Worm (Caenorhabditis elegans): ENCODE results near the gene srh-40.

Gene srh-40

DNA sequence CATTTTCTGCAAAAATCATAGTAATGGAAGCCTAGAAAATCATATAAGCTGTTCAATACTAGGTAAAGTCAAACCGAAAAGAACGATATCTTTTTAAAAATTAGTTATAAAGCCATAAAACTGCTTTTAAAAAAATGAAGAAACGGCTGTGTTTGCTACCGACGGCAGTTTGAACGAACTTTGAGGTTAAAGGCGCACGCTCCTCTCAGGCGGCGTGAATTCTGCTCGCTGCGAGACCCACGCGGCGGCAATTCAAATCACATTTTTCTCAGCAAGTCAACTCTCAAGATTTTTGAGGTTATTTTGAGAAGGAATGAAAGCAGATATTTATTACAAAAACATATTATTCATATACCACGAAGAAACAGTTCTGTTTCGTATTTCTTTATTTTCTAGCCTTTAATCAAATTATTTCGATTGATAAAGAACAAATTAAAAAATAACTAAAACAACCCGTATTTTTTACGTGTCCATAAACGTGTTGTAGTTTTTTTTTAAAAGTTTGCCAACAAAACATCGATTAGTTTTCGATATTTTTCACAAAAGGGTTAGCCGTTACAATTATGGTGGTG is 2.4 kb upstream of the srh-40 start, which contains the start of the genes mdh-2 and F20H11.4 (continued):
- TF ChIP-seq aly-2 (tag; optimal IDR thresholded peaks at IDR 0.05) = no peak

DNA sequence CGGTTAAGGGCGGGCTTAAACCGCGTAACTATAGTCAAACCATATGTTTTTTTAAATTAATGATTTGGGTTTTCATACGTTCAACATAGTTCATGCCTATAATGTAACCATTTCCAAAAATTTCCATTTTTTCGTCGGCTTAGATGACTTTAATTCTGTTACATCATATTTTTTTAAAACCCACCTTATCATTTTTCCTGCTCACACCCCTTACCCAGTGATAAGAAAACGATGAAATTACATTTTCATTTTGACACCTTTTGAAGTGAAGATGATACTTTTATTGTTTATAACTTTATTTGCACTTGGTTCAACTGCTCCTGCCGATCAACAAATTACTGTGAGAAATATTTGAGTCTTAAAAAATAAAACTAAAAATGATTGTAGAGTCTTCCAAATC is 1.7 kb downstream of the srh-40 start, which contains the start of gene ctsa-4.2:
Gene ctsa-4.2, plus strand, starts transcription at position 247 of the 400 bp plus-strand sequence.
- TF ChIP-seq nhr-28 (tag; optimal IDR thresholded peaks at IDR 0.05) (no peak), elt-3 (tag; optimal IDR thresholded peaks at IDR 0.05) (no peak), elt-1 (tag; optimal IDR thresholded peaks at IDR 0.05) (no peak), mml-1 (tag; optimal IDR thresholded peaks at IDR 0.05) (no peak), nhr-77 (tag; optimal IDR thresholded peaks at IDR 0.05) (no peak), lsy-12 (tag; optimal IDR thresholded peaks at IDR 0.05) (no peak), ama-1 (optimal IDR thresholded peaks at IDR 0.05) (no peak), fkh-10 (GFP tag; optimal IDR thresholded peaks at IDR 0.05) (no peak), nhr-12 (tag; optimal IDR thresholded peaks at IDR 0.05) (no peak), elt-2 (tag; optimal IDR thresholded peaks at IDR 0.05) (peak; percentile 83), nhr-67 (tag; optimal IDR thresholded peaks at IDR 0.05) (no peak), snpc-4 (tag; optimal IDR thresholded peaks at IDR 0.05) (no peak), skn-1 (tag; optimal IDR thresholded peaks at IDR 0.05) (peak; percentile 58), hmg-11 (tag; optimal IDR thresholded peaks at IDR 0.05) (no peak), nhr-23 (tag; optimal IDR thresholded peaks at IDR 0.05) (no peak), nhr-43 (tag; optimal IDR thresholded peaks at IDR 0.05; ENCODE audit: poor library complexity, severe bottlenecking) (no peak)

DNA sequence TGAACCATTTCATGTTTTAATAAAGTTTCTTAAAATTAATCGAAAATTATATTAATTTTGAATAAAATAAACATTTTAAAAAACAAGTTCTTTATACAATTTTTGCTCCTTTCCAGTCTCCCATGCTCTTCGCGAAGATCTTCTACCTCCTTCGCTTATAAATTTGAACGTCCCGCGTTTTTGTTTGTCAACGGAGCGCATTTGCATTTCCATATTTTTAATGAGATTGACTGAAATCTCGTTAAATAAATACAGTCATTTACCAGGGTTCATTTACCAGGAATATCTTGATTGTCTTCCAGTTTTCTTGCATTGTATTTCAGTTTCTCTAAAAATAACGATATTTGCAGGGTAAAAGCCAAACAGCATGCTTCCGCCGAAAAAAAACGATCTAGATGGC is 4.4 kb downstream of the srh-40 start, which contains the start of gene cmtr-2:
Gene cmtr-2, plus strand, starts transcription at position 351 of the 400 bp plus-strand sequence.
- TF ChIP-seq daf-12 (tag; optimal IDR thresholded peaks at IDR 0.05) (no peak), nfya-1 (tag; optimal IDR thresholded peaks at IDR 0.05; ENCODE audit: insufficient read depth) (peak; percentile 49), nhr-76 (tag; optimal IDR thresholded peaks at IDR 0.05) (no peak), lin-15B (tag; optimal IDR thresholded peaks at IDR 0.05) (peak; percentile 71), zag-1 (tag; optimal IDR thresholded peaks at IDR 0.05) (no peak), jun-1 (tag; optimal IDR thresholded peaks at IDR 0.05) (no peak), ztf-4 (tag; optimal IDR thresholded peaks at IDR 0.05) (no peak), nhr-12 (tag; optimal IDR thresholded peaks at IDR 0.05) (no peak), hmg-11 (tag; optimal IDR thresholded peaks at IDR 0.05) (peak; percentile 21), tbx-2 (tag; optimal IDR thresholded peaks at IDR 0.05) (no peak), nhr-43 (tag; optimal IDR thresholded peaks at IDR 0.05; ENCODE audit: poor library complexity, severe bottlenecking) (no peak), mdl-1 (tag; optimal IDR thresholded peaks at IDR 0.05) (no peak), pha-4 (tag; optimal IDR thresholded peaks at IDR 0.05) (peak; percentile 71), mml-1 (tag; optimal IDR thresholded peaks at IDR 0.05) (no peak), aly-2 (tag; optimal IDR thresholded peaks at IDR 0.05) (no peak), fos-1 (tag; optimal IDR thresholded peaks at IDR 0.05) (no peak), sea-2 (GFP tag; optimal IDR thresholded peaks at IDR 0.05) (no peak), nhr-23 (tag; optimal IDR thresholded peaks at IDR 0.05) (peak; percentile 27), nhr-25 (tag; optimal IDR thresholded peaks at IDR 0.05) (no peak), unc-62 (GFP tag; optimal IDR thresholded peaks at IDR 0.05) (no peak), R02D3.7 (tag; optimal IDR thresholded peaks at IDR 0.05) (peak; percentile 17), elt-2 (tag; optimal IDR thresholded peaks at IDR 0.05) (peak; percentile 14), egl-5 (tag; optimal IDR thresholded peaks at IDR 0.05) (peak; percentile 52), lin-39 (tag; optimal IDR thresholded peaks at IDR 0.05) (peak; percentile 66), fkh-10 (GFP tag; optimal IDR thresholded peaks at IDR 0.05) (no peak), ceh-28 (tag; optimal IDR thresholded peaks at IDR 0.05) (no peak), ZK546.5 (tag; optimal IDR thresholded peaks at IDR 0.05) (no peak)

ce11 chrIII:6619952-6620351 is 9.3 kb downstream of the srh-40 start, which contains the start of gene C13B9.2:
Gene C13B9.2, plus strand, starts transcription at chrIII:6620252.
- TF ChIP-seq egl-5 (tag; optimal IDR thresholded peaks at IDR 0.05) (no peak), ztf-4 (tag; optimal IDR thresholded peaks at IDR 0.05) (no peak), lsy-12 (tag; optimal IDR thresholded peaks at IDR 0.05) (no peak), egl-27 (tag; optimal IDR thresholded peaks at IDR 0.05) (no peak), ztf-11 (tag; optimal IDR thresholded peaks at IDR 0.05) (no peak), lin-15B (tag; optimal IDR thresholded peaks at IDR 0.05) (no peak), ceh-82 (tag; optimal IDR thresholded peaks at IDR 0.05) (no peak), sea-2 (GFP tag; optimal IDR thresholded peaks at IDR 0.05) (no peak), aly-2 (tag; optimal IDR thresholded peaks at IDR 0.05) (no peak), ceh-16 (tag; optimal IDR thresholded peaks at IDR 0.05) (no peak), nhr-43 (tag; optimal IDR thresholded peaks at IDR 0.05; ENCODE audit: poor library complexity, severe bottlenecking) (no peak), nhr-12 (tag; optimal IDR thresholded peaks at IDR 0.05) (no peak), ceh-9 (tag; optimal IDR thresholded peaks at IDR 0.05) (no peak), ama-1 (optimal IDR thresholded peaks at IDR 0.05) (no peak), hmg-11 (tag; optimal IDR thresholded peaks at IDR 0.05) (no peak), jun-1 (tag; optimal IDR thresholded peaks at IDR 0.05) (no peak), fkh-2 (tag; optimal IDR thresholded peaks at IDR 0.05) (no peak), ceh-28 (tag; optimal IDR thresholded peaks at IDR 0.05) (no peak)

Data from whole organism, L3 larva.